Fruit fly (Drosophila melanogaster): Measurements from ENCODE around the gene CG3662.

- TF ChIP-seq Sin3A (optimal IDR thresholded peaks at IDR 0.05), result no peak
- TF ChIP-seq Myc (optimal IDR thresholded peaks at IDR 0.05), result no peak
- TF ChIP-seq ttk (optimal IDR thresholded peaks at IDR 0.05), result no peak
- no peak for TF ChIP-seq h (optimal IDR thresholded peaks at IDR 0.05)
- no peak for TF ChIP-seq psq (optimal IDR thresholded peaks at IDR 0.05)
Observed at dm6 chr2L:810277-810676, 10.8 kb upstream of the CG3662 start, which contains the start of gene Nnf1b.

Measured in Kc167 (cell line).